Worm (Caenorhabditis elegans): ENCODE results near the gene Y66D12A.30.

Y66D12A.30 gene

ce11 chrIII:11641347-11641746 lies 31.7 kb downstream of the Y66D12A.30 start (continued):
- no peak for TF ChIP-seq nhr-237 (tag; optimal IDR thresholded peaks at IDR 0.05)
- TF ChIP-seq egl-13 (tag; optimal IDR thresholded peaks at IDR 0.05): peak; percentile 81
- peak; percentile 40; the same call in 1 of the 2 replicates for TF ChIP-seq ceh-88 (GFP tag; IDR thresholded peaks at IDR 0.05)
- TF ChIP-seq ceh-82 (tag; optimal IDR thresholded peaks at IDR 0.05): peak; percentile 20 to 30 (median 25)
- TF ChIP-seq sox-4 (tag; optimal IDR thresholded peaks at IDR 0.05): peak; percentile 72
- TF ChIP-seq nhr-12 (tag; optimal IDR thresholded peaks at IDR 0.05): no peak
- TF ChIP-seq Y116A8C.19 (tag; optimal IDR thresholded peaks at IDR 0.05; ENCODE audit: borderline replicate concordance): no peak
- no peak for TF ChIP-seq lin-15B (tag; optimal IDR thresholded peaks at IDR 0.05)
- no peak for TF ChIP-seq nhr-76 (tag; optimal IDR thresholded peaks at IDR 0.05)
- peak; percentile 36 to 57 for TF ChIP-seq lsy-2 (tag; optimal IDR thresholded peaks at IDR 0.05)
- peak; percentile 96 for TF ChIP-seq fkh-8 (tag; optimal IDR thresholded peaks at IDR 0.05)
- peak in 1 of 3 experiments; percentile 12 for TF ChIP-seq dpl-1 (GFP tag; optimal IDR thresholded peaks at IDR 0.05)
- no peak for TF ChIP-seq F16B12.6 (tag; optimal IDR thresholded peaks at IDR 0.05)
- no peak for TF ChIP-seq tlp-1 (tag; optimal IDR thresholded peaks at IDR 0.05)
- peak in 1 of 2 experiments; percentile 54 for TF ChIP-seq lin-35 (GFP tag; optimal IDR thresholded peaks at IDR 0.05)
- TF ChIP-seq fkh-10 (GFP tag; optimal IDR thresholded peaks at IDR 0.05): peak; percentile 82
- peak; percentile 53 for TF ChIP-seq unc-86 (tag; optimal IDR thresholded peaks at IDR 0.05)
- no peak for TF ChIP-seq unc-130 (tag; optimal IDR thresholded peaks at IDR 0.05)
- peak; percentile 21 for TF ChIP-seq skn-1 (tag; optimal IDR thresholded peaks at IDR 0.05)
- TF ChIP-seq lin-14 (GFP tag; optimal IDR thresholded peaks at IDR 0.05): peak; percentile 86
- TF ChIP-seq hlh-17 (GFP tag; optimal IDR thresholded peaks at IDR 0.05; ENCODE audit: borderline replicate concordance): no peak
- TF ChIP-seq nhr-84 (tag; optimal IDR thresholded peaks at IDR 0.05): no peak
- TF ChIP-seq ceh-8 (GFP tag; optimal IDR thresholded peaks at IDR 0.05): peak; percentile 55
- TF ChIP-seq nhr-20 (tag; optimal IDR thresholded peaks at IDR 0.05): no peak
- peak; percentile 53 for TF ChIP-seq swsn-7 (tag; optimal IDR thresholded peaks at IDR 0.05)
- TF ChIP-seq mep-1 (tag; optimal IDR thresholded peaks at IDR 0.05): peak; percentile 36
- TF ChIP-seq zip-4 (GFP tag; optimal IDR thresholded peaks at IDR 0.05): no peak
- TF ChIP-seq snu-23 (GFP tag; optimal IDR thresholded peaks at IDR 0.05): peak; percentile 48
- peak; percentile 66 for TF ChIP-seq pax-3 (tag; optimal IDR thresholded peaks at IDR 0.05)
- no peak for TF ChIP-seq ztf-11 (tag; optimal IDR thresholded peaks at IDR 0.05)
- TF ChIP-seq elt-2 (tag; optimal IDR thresholded peaks at IDR 0.05): no peak
- TF ChIP-seq grh-1 (GFP tag; IDR thresholded peaks at IDR 0.05): no peak
- no peak for TF ChIP-seq lin-13 (GFP tag; optimal IDR thresholded peaks at IDR 0.05)
- peak; percentile 6 for TF ChIP-seq xbp-1 (tag; optimal IDR thresholded peaks at IDR 0.05)
- peak; percentile 84 for TF ChIP-seq dsc-1 (tag; optimal IDR thresholded peaks at IDR 0.05)
- TF ChIP-seq efl-1 (optimal IDR thresholded peaks at IDR 0.05): peak; percentile 41 to 45
- TF ChIP-seq efl-1 (GFP tag; optimal IDR thresholded peaks at IDR 0.05 in 1 of 2): no peak

- no peak for TF ChIP-seq unc-30 (tag; optimal IDR thresholded peaks at IDR 0.05)
- no peak for TF ChIP-seq rnt-1 (tag; optimal IDR thresholded peaks at IDR 0.05)
- TF ChIP-seq hlh-17 (GFP tag; optimal IDR thresholded peaks at IDR 0.05; ENCODE audit: borderline replicate concordance): no peak
- no peak for TF ChIP-seq nhr-85 (tag)
- no peak for TF ChIP-seq aly-2 (tag; optimal IDR thresholded peaks at IDR 0.05)
- no peak for TF ChIP-seq zag-1 (tag; optimal IDR thresholded peaks at IDR 0.05)
- no peak for TF ChIP-seq elt-3 (tag; optimal IDR thresholded peaks at IDR 0.05)
- no peak for TF ChIP-seq hpl-2 (GFP tag; optimal IDR thresholded peaks at IDR 0.05)
- no peak for TF ChIP-seq nhr-28 (tag; optimal IDR thresholded peaks at IDR 0.05)
- no peak for TF ChIP-seq nhr-19 (GFP tag; conservative IDR thresholded peaks at IDR 0.05)
- no peak for TF ChIP-seq snu-23 (GFP tag; optimal IDR thresholded peaks at IDR 0.05)
- no peak for TF ChIP-seq nhr-71 (tag; optimal IDR thresholded peaks at IDR 0.05)
- no peak for TF ChIP-seq nhr-12 (tag; optimal IDR thresholded peaks at IDR 0.05)
- no peak for TF ChIP-seq sox-4 (tag; optimal IDR thresholded peaks at IDR 0.05)
- no peak for TF ChIP-seq jun-1 (tag; optimal IDR thresholded peaks at IDR 0.05)
- TF ChIP-seq C34B4.2 (tag; optimal IDR thresholded peaks at IDR 0.05): no peak
- no peak for TF ChIP-seq isw-1 (GFP tag; IDR thresholded peaks at IDR 0.05)
- no peak for TF ChIP-seq fkh-8 (tag; optimal IDR thresholded peaks at IDR 0.05)
- TF ChIP-seq pag-3 (tag; optimal IDR thresholded peaks at IDR 0.05; ENCODE audit: borderline replicate concordance, insufficient read depth): no peak
Measured at ce11 chrIII:11650152-11650551, 40.5 kb downstream of the Y66D12A.30 start, which contains the start of gene faah-6. faah-6 (plus strand) TSS chrIII:11650452.

Measured in whole organism, L1 larva.